Fruit fly (Drosophila melanogaster) whole organism, adult: Measurements from ENCODE around the gene CG7369.

Source experiments
- CG5204 ChIP-seq: fragments of 200-800 bp; sonication (Bioruptor generic); optimal IDR thresholded peaks from 2 replicates; lab custom pipeline; 2016; ENCODE audit warnings: missing biosample characterization, missing genetic modification characterization
- bab1 ChIP-seq: fragments of 200-800 bp; sonication (Bioruptor generic); optimal IDR thresholded peaks from 3 replicates; lab custom pipeline; 2019; ENCODE audit warnings: missing biosample characterization, mild to moderate bottlenecking, missing genetic modification characterization, moderate library complexity
- cnc ChIP-seq, 2 experiments: fragments of >200 bp; optimal IDR thresholded peaks; 2 replicates each; lab custom pipeline; 2017

dm6 chr3L:22741389-22742120 is at the start of gene CG7369:
- TF ChIP-seq bab1 (GFP tag; lab: Kevin White, UChicago) (peak; percentile 89), cnc (optimal IDR thresholded peaks at IDR 0.05; lab: Kevin White, UChicago) (no peak), CG5204 (GFP tag; lab: Kevin White, UChicago) (peak; percentile 93)
